Fruit fly (Drosophila melanogaster): ENCODE results near the gene CG15387.

Gene CG15387

DNA sequence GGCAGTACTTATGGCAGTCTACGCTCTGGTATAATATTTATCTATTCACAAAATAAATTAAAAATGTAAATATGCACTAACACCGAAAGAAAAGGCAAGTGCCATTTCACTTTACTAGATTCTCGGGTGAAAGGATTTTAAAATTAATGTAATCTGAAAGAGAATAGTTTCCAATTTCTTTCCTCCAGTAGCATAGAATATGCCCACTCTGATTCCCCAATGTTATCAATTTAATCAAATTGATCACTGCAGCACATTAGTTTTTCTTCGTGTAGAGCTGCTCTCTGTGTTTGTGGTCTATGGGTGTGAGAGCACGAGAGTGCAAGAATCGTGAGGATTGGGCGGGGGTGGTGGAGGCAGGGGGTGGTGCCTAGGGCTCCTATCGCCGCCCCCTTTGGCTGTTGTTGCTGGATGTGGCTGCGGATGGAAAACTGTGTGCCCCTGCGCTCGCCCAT is 25.0 kb downstream of the CG15387 start (continued):
- TF ChIP-seq CG8924 (tag; optimal IDR thresholded peaks at IDR 0.05) (peak; percentile 87), Hr3 (GFP tag; optimal IDR thresholded peaks at IDR 0.05) (peak; percentile 82), CG7357 (GFP tag; IDR thresholded peaks at IDR 0.05) (no peak; the same call in 2 of the 3 replicates), CG15011 (GFP tag; optimal IDR thresholded peaks at IDR 0.05) (peak; percentile 63), Trl (optimal IDR thresholded peaks at IDR 0.05) (peak in 1 of 2 experiments; percentile 43), Trl (GFP tag; optimal IDR thresholded peaks at IDR 0.05) (peak; percentile 69), twi (tag; optimal IDR thresholded peaks at IDR 0.05) (peak; percentile 79), CG14441 (GFP tag; IDR thresholded peaks at IDR 0.05) (peak; percentile 44; the same call in 1 of the 2 replicates), CG1603 (tag; optimal IDR thresholded peaks at IDR 0.05) (peak; percentile 83), CG6683 (GFP tag; optimal IDR thresholded peaks at IDR 0.05) (peak; percentile 42), chn (GFP tag; optimal IDR thresholded peaks at IDR 0.05) (peak; percentile 82), Asciz (GFP tag; optimal IDR thresholded peaks at IDR 0.05) (peak; percentile 95), tll (GFP tag; optimal IDR thresholded peaks at IDR 0.05) (peak in 1 of 2 experiments; percentile 5), CG8388 (GFP tag; optimal IDR thresholded peaks at IDR 0.05) (peak; percentile 90), ewg (GFP tag; optimal IDR thresholded peaks at IDR 0.05) (peak; percentile 84), ranshi (GFP tag; IDR thresholded peaks at IDR 0.05) (peak; percentile 63; the same call in 1 of the 2 replicates), p53 (GFP tag; optimal IDR thresholded peaks at IDR 0.05) (peak; percentile 33), CG42726 (GFP tag; IDR thresholded peaks at IDR 0.05; ENCODE audit: partially characterized antibody) (no peak), gce (GFP tag; IDR thresholded peaks at IDR 0.05) (peak; percentile 62; the same call in 2 of the 3 replicates), CG34376 (GFP tag; optimal IDR thresholded peaks at IDR 0.05) (no peak), Drgx (GFP tag; IDR thresholded peaks at IDR 0.05) (peak; percentile 88), CG10147 (GFP tag; optimal IDR thresholded peaks at IDR 0.05) (peak; percentile 35), pho (GFP tag; optimal IDR thresholded peaks at IDR 0.05) (no peak), Scr (GFP tag; IDR thresholded peaks at IDR 0.05; ENCODE audit: partially characterized antibody) (no peak), Six4 (GFP tag; optimal IDR thresholded peaks at IDR 0.05) (peak; percentile 85), abd-A (tag; optimal IDR thresholded peaks at IDR 0.05) (no peak), fru (optimal IDR thresholded peaks at IDR 0.05) (no peak), D19A (tag; optimal IDR thresholded peaks at IDR 0.05) (peak; percentile 85), CG3163 (GFP tag; optimal IDR thresholded peaks at IDR 0.05) (no peak), CG11456 (GFP tag; IDR thresholded peaks at IDR 0.05) (0 out of 3 replicates have a peak, but pooled peaks have one; percentile 18), gsb-n (tag; optimal IDR thresholded peaks at IDR 0.05) (peak; percentile 91), kay (GFP tag; optimal IDR thresholded peaks at IDR 0.05) (peak; percentile 34), Jarid2 (GFP tag; optimal IDR thresholded peaks at IDR 0.05) (peak; percentile 65), CG3847 (GFP tag; IDR thresholded peaks at IDR 0.05) (peak; percentile 44), salm (tag; optimal IDR thresholded peaks at IDR 0.05) (peak; percentile 73), CG17328 (GFP tag; IDR thresholded peaks at IDR 0.05) (peak; percentile 84), fd96Cb (tag; optimal IDR thresholded peaks at IDR 0.05) (peak; percentile 88), lola (GFP tag; optimal IDR thresholded peaks at IDR 0.05) (peak in 1 of 3 experiments; percentile 97), ara (GFP tag; IDR thresholded peaks at IDR 0.05) (peak; percentile 88), CG6765 (GFP tag; optimal IDR thresholded peaks at IDR 0.05) (no peak), CG9437 (GFP tag; optimal IDR thresholded peaks at IDR 0.05) (peak; percentile 70), Hr39 (optimal IDR thresholded peaks at IDR 0.05) (no peak), CG7271 (tag; optimal IDR thresholded peaks at IDR 0.05) (peak; percentile 6), gfzf (GFP tag; optimal IDR thresholded peaks at IDR 0.05) (no peak), stwl (tag; optimal IDR thresholded peaks at IDR 0.05) (peak; percentile 10), dimm (GFP tag; IDR thresholded peaks at IDR 0.05) (0 out of 2 replicates have a peak, but pooled peaks have one; percentile 31), ken (GFP tag; IDR thresholded peaks at IDR 0.05) (peak; percentile 70; the same call in 2 of the 3 replicates), CG11247 (GFP tag; IDR thresholded peaks at IDR 0.05) (peak; percentile 48), cas (GFP tag; IDR thresholded peaks at IDR 0.05) (no peak), Atf3 (GFP tag; optimal IDR thresholded peaks at IDR 0.05) (peak; percentile 82), CG2129 (GFP tag; IDR thresholded peaks at IDR 0.05; ENCODE audit: partially characterized antibody) (no peak)

Measured in whole organism, embryonic.